Worm (Caenorhabditis elegans) whole organism, L2 larva: ENCODE results near the gene abu-5.

Experiments used
- R02D3.7 ChIP-seq: fragments of 150-350 bp; optimal IDR thresholded peaks from 2 replicates; lab custom pipeline; 2014; ENCODE audit warnings: missing biosample characterization, missing genetic modification characterization
- ama-1 ChIP-seq: fragments of 150-350 bp; optimal IDR thresholded peaks from 2 replicates; lab custom pipeline; 2018; ENCODE audit warnings: inconsistent platforms
- blmp-1 ChIP-seq: sonication (generic microtip); optimal IDR thresholded peaks from 2 replicates; lab custom pipeline; 2017; ENCODE audit warnings: missing genetic modification characterization, mild to moderate bottlenecking, missing compliant biosample characterization, antibody characterized with exemption, moderate library complexity; ENCODE audit not compliant: insufficient read depth
- ceh-16 ChIP-seq: fragments of 150-350 bp; optimal IDR thresholded peaks from 2 replicates; lab custom pipeline; 2014; ENCODE audit warnings: missing biosample characterization, missing genetic modification characterization
- lin-39 ChIP-seq: fragments of 150-350 bp; optimal IDR thresholded peaks from 2 replicates; lab custom pipeline; 2014; ENCODE audit warnings: missing biosample characterization, missing genetic modification reagents, missing genetic modification characterization
- mbf-1 ChIP-seq: sonication (generic microtip); optimal IDR thresholded peaks from 2 replicates; lab custom pipeline; 2017; ENCODE audit warnings: missing biosample characterization, missing genetic modification characterization
- peb-1 ChIP-seq: fragments of 150-350 bp; optimal IDR thresholded peaks from 2 replicates; lab custom pipeline; 2014; ENCODE audit warnings: missing biosample characterization, missing genetic modification characterization
- snpc-4 ChIP-seq: fragments of 150-350 bp; optimal IDR thresholded peaks from 2 replicates; lab custom pipeline; 2014; ENCODE audit warnings: missing biosample characterization, missing genetic modification characterization
- unc-62 ChIP-seq: fragments of 150-350 bp; optimal IDR thresholded peaks from 2 replicates; lab custom pipeline; 2014; ENCODE audit warnings: missing biosample characterization, missing genetic modification reagents, missing genetic modification characterization
- zag-1 ChIP-seq: fragments of 150-350 bp; optimal IDR thresholded peaks from 2 replicates; lab custom pipeline; 2014; ENCODE audit warnings: missing biosample characterization, missing genetic modification characterization
- ztf-11 ChIP-seq: sonication (generic microtip); optimal IDR thresholded peaks from 2 replicates; lab custom pipeline; 2017; ENCODE audit warnings: missing biosample characterization, missing genetic modification characterization
- ztf-4 ChIP-seq: fragments of 150-350 bp; optimal IDR thresholded peaks from 2 replicates; lab custom pipeline; 2014; ENCODE audit warnings: missing biosample characterization, missing genetic modification characterization

ce11 chrIV:15604194-15604593, 13.7 kb downstream of the abu-5 start:
- TF ChIP-seq zag-1 (tag; lab: Kevin White, UChicago) = no peak
- TF ChIP-seq unc-62 (GFP tag; lab: Kevin White, UChicago) = no peak
- TF ChIP-seq R02D3.7 (tag; lab: Kevin White, UChicago) = no peak
- TF ChIP-seq lin-39 (tag; lab: Kevin White, UChicago) = no peak
- TF ChIP-seq peb-1 (tag; lab: Kevin White, UChicago) = no peak
- TF ChIP-seq blmp-1 (tag; lab: Kevin White, UChicago) = no peak
- TF ChIP-seq ceh-16 = no peak
- no peak for TF ChIP-seq ama-1
- TF ChIP-seq snpc-4 (tag; lab: Kevin White, UChicago) = peak; percentile 55
- TF ChIP-seq mbf-1 = no peak
- no peak for TF ChIP-seq ztf-4 (tag; lab: Kevin White, UChicago)
- TF ChIP-seq ztf-11 = no peak
